Worm (Caenorhabditis elegans): ENCODE measurements around the gene sss-1.

ce11 chrIV:9873837-9874236, 19.7 kb downstream of the sss-1 start:
- no peak for TF ChIP-seq dao-5 (tag; optimal IDR thresholded peaks at IDR 0.05)
- TF ChIP-seq W03F9.2 (tag; optimal IDR thresholded peaks at IDR 0.05) = peak; percentile 30
- no peak for TF ChIP-seq him-1 (tag; optimal IDR thresholded peaks at IDR 0.05)

Measured in whole organism, L4/young adult.